Worm (Caenorhabditis elegans) whole organism, L3 larva: ENCODE results near the gene W01C9.2.

Source experiments
- nhr-237 ChIP-seq: fragments of 150-350 bp; optimal IDR thresholded peaks from 2 replicates; lab custom pipeline; 2014; ENCODE audit warnings: missing biosample characterization, missing genetic modification characterization
- nhr-28 ChIP-seq: fragments of 150-350 bp; optimal IDR thresholded peaks from 2 replicates; lab custom pipeline; 2014; ENCODE audit warnings: missing biosample characterization, missing genetic modification characterization
- pqm-1 ChIP-seq: fragments of 150-350 bp; optimal IDR thresholded peaks from 2 replicates; lab custom pipeline; 2017; ENCODE audit warnings: missing biosample characterization, missing genetic modification characterization, inconsistent platforms
- sea-2 ChIP-seq: fragments of 150-350 bp; sonication (generic microtip); optimal IDR thresholded peaks from 4 replicates; lab custom pipeline; 2014; ENCODE audit warnings: missing biosample characterization, missing genetic modification reagents, missing genetic modification characterization
- zag-1 ChIP-seq: fragments of 150-350 bp; optimal IDR thresholded peaks from 2 replicates; lab custom pipeline; 2014; ENCODE audit warnings: missing biosample characterization, missing genetic modification characterization
- ztf-11 ChIP-seq: fragments of 150-350 bp; optimal IDR thresholded peaks from 2 replicates; lab custom pipeline; 2014; ENCODE audit warnings: missing biosample characterization, missing genetic modification characterization

ce11 chrII:8529176-8529698, 6.9 kb upstream of the W01C9.2 start:
- TF ChIP-seq pqm-1 (no peak), ztf-11 (tag; lab: Kevin White, UChicago) (no peak), sea-2 (GFP tag; lab: Kevin White, UChicago) (no peak), nhr-28 (tag; lab: Kevin White, UChicago) (no peak), nhr-237 (tag; lab: Kevin White, UChicago) (no peak), zag-1 (tag; lab: Kevin White, UChicago) (no peak)
